Fruit fly (Drosophila melanogaster) whole organism, adult: ENCODE measurements around the gene mts.

Experiments used
- cic ChIP-seq: fragments of 200-800 bp; sonication (Bioruptor generic); optimal IDR thresholded peaks from 2 replicates; lab custom pipeline; 2017; ENCODE audit warnings: missing biosample characterization, mild to moderate bottlenecking, missing genetic modification characterization, moderate library complexity
- cnc ChIP-seq, 2 experiments: fragments of >200 bp; optimal IDR thresholded peaks; 2 replicates each; lab custom pipeline; 2017

DNA sequence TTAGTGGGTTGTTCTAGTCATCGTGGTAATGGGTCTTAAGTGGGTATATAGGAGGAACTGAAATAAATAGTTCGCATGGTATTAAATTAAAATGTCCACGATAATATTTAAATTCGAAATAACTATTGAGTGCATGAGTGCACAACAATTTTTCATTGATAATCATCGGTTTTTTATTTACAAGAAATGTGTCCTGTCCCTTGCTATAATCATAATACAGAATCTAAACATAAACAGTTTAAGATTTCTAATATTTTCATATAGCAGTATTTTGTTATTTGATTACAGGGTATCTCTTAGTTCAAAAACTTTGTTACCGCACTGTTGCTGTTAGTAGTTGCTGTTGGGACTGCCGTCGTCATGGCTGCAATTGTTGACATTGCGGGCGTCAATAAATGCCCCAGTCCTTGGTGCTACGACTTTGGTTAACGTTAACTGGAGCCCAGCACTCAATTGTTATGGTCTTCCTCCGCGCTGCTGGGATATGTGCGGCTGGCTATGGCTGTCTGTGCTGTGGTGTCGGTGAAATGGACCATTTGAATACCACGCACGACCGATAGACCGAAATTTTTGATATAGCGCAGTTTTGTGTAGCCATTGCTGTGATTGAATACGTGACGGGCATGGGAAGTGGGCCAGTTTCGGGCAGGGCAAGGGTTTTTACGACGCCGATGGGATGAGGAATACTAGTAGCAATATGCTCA lies 44.5 kb downstream of the mts start:
- TF ChIP-seq cnc (optimal IDR thresholded peaks at IDR 0.05; lab: Kevin White, UChicago) (no peak), cic (GFP tag; lab: Kevin White, UChicago) (no peak)
